Worm (Caenorhabditis elegans) whole organism, midembryonic: Measurements from ENCODE around the gene C05B5.16.

ENCODE experiments used
- cog-1 ChIP-seq: sonication (generic microtip); optimal IDR thresholded peaks from 2 replicates; lab custom pipeline; 2016; ENCODE audit warnings: missing genetic modification characterization, missing compliant biosample characterization
- ztf-29 ChIP-seq: fragments of 200-800 bp; sonication (Bioruptor generic); IDR thresholded peaks from 2 replicates; pipeline ENCODE4 v1.3.6; 2022; ENCODE audit warnings: missing genetic modification reagents, missing genetic modification characterization, missing compliant biosample characterization

DNA sequence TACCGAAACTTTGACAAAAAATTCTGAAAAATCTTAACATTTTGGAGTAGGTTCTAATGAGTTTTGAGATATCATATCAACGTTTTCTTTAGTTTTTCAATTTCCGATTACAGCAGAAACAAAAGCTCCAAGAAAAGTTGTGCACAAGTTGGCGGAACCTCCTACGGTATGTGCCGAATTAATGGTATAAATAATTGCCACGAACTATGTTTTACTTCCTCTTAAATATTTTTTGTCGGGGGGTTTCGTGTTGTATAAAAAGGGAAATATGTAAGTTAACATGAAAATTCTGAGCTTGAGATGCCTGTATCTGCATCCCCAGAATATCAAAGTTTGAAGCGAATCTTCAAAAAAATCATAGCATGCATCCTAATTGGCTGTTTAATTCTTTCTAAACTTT is 21.6 kb downstream of the C05B5.16 start, which contains the start of gene M04D8.8:
- TF ChIP-seq cog-1 (tag; lab: Kevin White, UChicago) (no peak), ztf-29 (GFP tag; lab: Robert Waterston, UW) (no peak)
